Worm (Caenorhabditis elegans): ENCODE measurements around the gene Y119D3B.12.

The Y119D3B.12 gene

DNA sequence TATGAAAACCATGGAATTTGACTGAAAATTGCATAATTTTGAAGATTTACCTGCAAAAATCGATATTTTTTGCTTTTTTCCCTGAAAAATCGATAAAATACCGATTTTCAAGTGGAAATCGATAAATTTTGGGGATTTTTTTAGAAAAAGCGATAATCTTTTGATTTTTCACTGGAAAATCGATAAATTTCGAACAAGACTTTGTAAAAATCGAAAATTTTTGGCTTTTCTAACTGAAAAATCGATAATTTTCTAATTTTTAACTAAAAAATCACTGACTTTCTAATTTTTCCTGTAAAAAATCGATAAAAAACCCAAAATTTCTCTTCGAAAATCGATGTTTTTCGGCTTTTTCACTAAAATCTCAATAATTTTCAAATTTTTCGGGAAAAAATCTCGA, 4.0 kb downstream of the Y119D3B.12 start:
- TF ChIP-seq C38D4.7 (GFP tag; optimal IDR thresholded peaks at IDR 0.05): no peak
- TF ChIP-seq mec-3 (tag; optimal IDR thresholded peaks at IDR 0.05; ENCODE audit: borderline replicate concordance): no peak
- no peak for TF ChIP-seq ceh-19 (GFP tag; optimal IDR thresholded peaks at IDR 0.05)
- no peak for TF ChIP-seq pat-9 (tag; optimal IDR thresholded peaks at IDR 0.05)
- no peak for TF ChIP-seq ceh-9 (tag; optimal IDR thresholded peaks at IDR 0.05)
- TF ChIP-seq ceh-48 (tag; optimal IDR thresholded peaks at IDR 0.05): peak; percentile 4
- TF ChIP-seq pha-2 (tag; optimal IDR thresholded peaks at IDR 0.05): no peak

DNA sequence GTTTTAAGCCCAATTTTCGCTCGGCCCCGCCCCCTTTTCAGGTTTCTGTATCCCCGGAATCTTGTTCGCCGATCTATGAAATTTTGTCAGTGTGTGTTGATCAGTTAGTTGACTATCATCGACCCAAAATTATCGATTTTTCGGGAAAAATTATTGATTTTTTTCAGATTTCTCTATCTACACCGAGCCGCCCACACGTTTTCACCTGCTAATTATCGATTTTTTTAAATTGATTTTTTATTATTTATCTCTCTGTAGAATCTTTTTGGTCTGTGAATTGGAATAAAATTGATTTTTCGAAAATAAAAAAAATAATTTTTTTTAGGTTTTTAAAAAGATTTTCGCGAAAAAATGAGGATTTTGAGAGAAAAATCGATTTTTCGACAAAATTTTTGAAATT, 4.7 kb downstream of the Y119D3B.12 start:
- TF ChIP-seq ceh-48 (tag; optimal IDR thresholded peaks at IDR 0.05) (peak; percentile 6), lin-11 (tag; optimal IDR thresholded peaks at IDR 0.05) (no peak)

DNA sequence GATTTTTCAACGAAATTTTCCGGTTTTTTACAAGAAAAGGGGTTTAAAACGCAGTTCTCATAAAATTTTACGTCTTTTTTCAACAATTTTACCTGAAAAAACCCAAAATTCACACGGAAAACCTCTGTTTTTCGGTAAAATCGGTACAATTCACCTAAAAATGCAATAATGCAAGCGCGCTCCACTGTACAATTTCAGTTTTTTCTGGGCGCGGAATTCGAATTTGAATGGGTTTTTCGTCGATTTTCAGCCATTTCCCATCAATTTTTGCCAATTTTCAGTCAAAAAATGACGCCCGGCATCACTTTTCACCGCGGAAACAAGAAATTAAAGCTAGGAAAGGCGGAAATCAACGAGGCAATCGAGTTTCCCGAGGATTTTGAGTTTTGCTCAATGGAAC, 5.5 kb downstream of the Y119D3B.12 start, which contains the start of gene orc-3:
orc-3 (plus strand) TSS at position 282 of the 400 bp plus-strand sequence.
- TF ChIP-seq pros-1 (tag; optimal IDR thresholded peaks at IDR 0.05): no peak
- no peak for TF ChIP-seq nhr-232 (tag; optimal IDR thresholded peaks at IDR 0.05)
- no peak for TF ChIP-seq K09A11.1 (tag; optimal IDR thresholded peaks at IDR 0.05; ENCODE audit: insufficient read depth)
- no peak for TF ChIP-seq ets-4 (tag; optimal IDR thresholded peaks at IDR 0.05)
- TF ChIP-seq ceh-30 (tag; optimal IDR thresholded peaks at IDR 0.05): no peak
- TF ChIP-seq hlh-15 (tag; optimal IDR thresholded peaks at IDR 0.05): no peak
- no peak for TF ChIP-seq elt-4 (tag; optimal IDR thresholded peaks at IDR 0.05)
- TF ChIP-seq syd-9 (tag; optimal IDR thresholded peaks at IDR 0.05): no peak
- no peak for TF ChIP-seq pag-3 (tag; optimal IDR thresholded peaks at IDR 0.05; ENCODE audit: borderline replicate concordance)
- TF ChIP-seq sox-4 (tag; optimal IDR thresholded peaks at IDR 0.05): no peak
- no peak for TF ChIP-seq eyg-1 (tag; optimal IDR thresholded peaks at IDR 0.05)

- peak; percentile 6 for TF ChIP-seq ceh-48 (tag; optimal IDR thresholded peaks at IDR 0.05)
- no peak for TF ChIP-seq pha-2 (tag; optimal IDR thresholded peaks at IDR 0.05)
These were observed 8.3 kb downstream of the Y119D3B.12 start for ce11 chrIII:1210638-1211037.

DNA sequence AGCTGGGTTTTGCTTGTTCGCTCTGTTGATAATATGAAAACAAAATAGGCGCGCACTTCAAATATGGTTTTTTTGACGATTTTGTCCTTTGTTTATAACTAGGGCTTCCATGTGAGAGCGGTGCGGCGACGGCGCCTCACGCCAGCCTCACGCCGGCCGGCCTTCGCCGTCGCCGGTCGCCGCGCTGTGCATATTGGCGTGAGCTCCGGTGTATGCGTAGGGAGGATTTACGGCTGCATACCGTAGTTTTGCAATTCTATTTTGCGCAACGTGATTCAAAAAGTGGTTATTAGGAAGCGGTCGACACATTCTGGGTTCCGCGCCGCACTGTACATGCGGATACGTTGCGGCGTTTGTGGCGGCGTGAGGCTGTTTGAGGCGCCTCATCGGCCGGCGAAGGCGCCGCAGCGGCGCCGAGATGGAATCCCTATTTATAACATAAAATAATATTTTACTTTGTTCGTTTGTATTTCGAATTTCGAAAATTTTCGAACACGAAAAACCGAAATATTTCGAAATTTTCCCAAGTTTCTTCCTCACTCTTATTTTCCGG, 11.9 kb downstream of the Y119D3B.12 start:
- TF ChIP-seq nfya-1 (tag; optimal IDR thresholded peaks at IDR 0.05): no peak
- TF ChIP-seq F13H6.1 (tag; optimal IDR thresholded peaks at IDR 0.05): no peak
- TF ChIP-seq ceh-24 (tag; optimal IDR thresholded peaks at IDR 0.05): no peak
- TF ChIP-seq sox-4 (tag; optimal IDR thresholded peaks at IDR 0.05): no peak
- TF ChIP-seq mec-3 (tag; optimal IDR thresholded peaks at IDR 0.05; ENCODE audit: borderline replicate concordance): no peak
- TF ChIP-seq nhr-11 (tag; optimal IDR thresholded peaks at IDR 0.05): no peak
- no peak for TF ChIP-seq fkh-6 (tag; optimal IDR thresholded peaks at IDR 0.05)
- TF ChIP-seq hlh-15 (tag; optimal IDR thresholded peaks at IDR 0.05): no peak

- TF ChIP-seq gmeb-2 (tag; optimal IDR thresholded peaks at IDR 0.05) (no peak), ets-4 (tag; optimal IDR thresholded peaks at IDR 0.05) (no peak), elt-2 (tag; optimal IDR thresholded peaks at IDR 0.05) (peak; percentile 10), pqm-1 (tag; optimal IDR thresholded peaks at IDR 0.05) (peak; percentile 77), sox-2 (GFP tag; IDR thresholded peaks at IDR 0.05) (no peak), npax-4 (tag; optimal IDR thresholded peaks at IDR 0.05) (no peak), ceh-48 (tag; optimal IDR thresholded peaks at IDR 0.05) (no peak), pax-1 (tag; optimal IDR thresholded peaks at IDR 0.05) (no peak)
These were observed 12.3 kb downstream of the Y119D3B.12 start, which contains the start of gene Y119D3B.21 for ce11 chrIII:1214680-1215079. TSS of gene Y119D3B.21 (plus strand) at chrIII:1215000.

ce11 chrIII:1216096-1216495, 13.8 kb downstream of the Y119D3B.12 start:
- no peak for TF ChIP-seq syd-9 (tag; optimal IDR thresholded peaks at IDR 0.05)

Data from whole organism, late embryonic.